Worm (Caenorhabditis elegans) whole organism, young adult: ENCODE results near the gene vha-12.

Source experiments
- B0035.1 ChIP-seq: sonication (generic microtip); optimal IDR thresholded peaks from 2 replicates; lab custom pipeline; 2016; ENCODE audit warnings: missing genetic modification characterization, mild to moderate bottlenecking, missing compliant biosample characterization, missing genotype, missing genetic modification reagents
- B0336.3 ChIP-seq: fragments of 200-800 bp; sonication (Bioruptor generic); IDR thresholded peaks from 2 replicates; pipeline ENCODE4 v1.3.6; 2022; ENCODE audit warnings: missing genetic modification characterization, missing compliant biosample characterization
- F10E7.11 ChIP-seq: sonication (generic microtip); optimal IDR thresholded peaks from 2 replicates; lab custom pipeline; 2017; ENCODE audit warnings: mild to moderate bottlenecking, missing genetic modification characterization, moderate library complexity, missing compliant biosample characterization
- F22D6.2 ChIP-seq: sonication (generic microtip); optimal IDR thresholded peaks from 2 replicates; lab custom pipeline; 2016; ENCODE audit warnings: mild to moderate bottlenecking, missing genetic modification characterization, missing compliant biosample characterization
- F39B2.1 ChIP-seq: fragments of 200-800 bp; sonication (Bioruptor generic); IDR thresholded peaks from 2 replicates; pipeline ENCODE4 v1.3.6; 2022; ENCODE audit warnings: missing genetic modification reagents, missing genetic modification characterization, missing compliant biosample characterization
- F52B5.7 ChIP-seq: sonication (generic microtip); optimal IDR thresholded peaks from 2 replicates; lab custom pipeline; 2016; ENCODE audit warnings: mild to moderate bottlenecking, missing genetic modification characterization, missing compliant biosample characterization
- F55B11.4 ChIP-seq: sonication (generic microtip); optimal IDR thresholded peaks from 2 replicates; lab custom pipeline; 2016; ENCODE audit warnings: missing compliant biosample characterization, missing genetic modification characterization, borderline replicate concordance; ENCODE audit not compliant: insufficient read depth
- K11D2.4 ChIP-seq: fragments of 200-800 bp; sonication (Bioruptor generic); IDR thresholded peaks from 2 replicates; pipeline ENCODE4 v1.3.6; 2022; ENCODE audit warnings: missing genetic modification reagents, missing genetic modification characterization, missing compliant biosample characterization
- K12H6.12 ChIP-seq: fragments of 200-800 bp; sonication (Bioruptor generic); optimal IDR thresholded peaks from 2 replicates; lab custom pipeline; 2018; ENCODE audit warnings: mild to moderate bottlenecking, missing genetic modification characterization, missing compliant biosample characterization
- T07F8.4 ChIP-seq: sonication (generic microtip); optimal IDR thresholded peaks from 2 replicates; lab custom pipeline; 2016; ENCODE audit warnings: mild to moderate bottlenecking, missing genetic modification characterization, moderate library complexity, missing compliant biosample characterization
- Y53F4B.3 ChIP-seq: fragments of 200-800 bp; sonication (Bioruptor generic); IDR thresholded peaks from 2 replicates; pipeline ENCODE4 v1.3.6; 2022; ENCODE audit warnings: missing genetic modification reagents, missing genetic modification characterization, missing compliant biosample characterization
- Y95B8A.8 ChIP-seq: fragments of 200-800 bp; sonication (Bioruptor generic); IDR thresholded peaks from 2 replicates; pipeline ENCODE4 v1.3.6; 2022; ENCODE audit warnings: missing genetic modification reagents, missing genetic modification characterization, missing compliant biosample characterization
- ama-1 ChIP-seq, 3 experiments: fragments of 150-350 bp in 1 of 3; sonication (generic microtip) in 2 of 3; optimal IDR thresholded peaks; 2 replicates each; lab custom pipeline; 2014 to 2018; ENCODE audit warnings: missing biosample characterization in 2 of 3, missing genetic modification characterization in 2 of 3, missing genetic modification reagents in 2 of 3
- attf-6 ChIP-seq: fragments of 200-800 bp; sonication (Bioruptor generic); IDR thresholded peaks from 2 replicates; pipeline ENCODE4 v1.3.6; 2022; ENCODE audit warnings: missing genetic modification reagents, missing genetic modification characterization, missing compliant biosample characterization
- ccch-3 ChIP-seq: fragments of 200-800 bp; sonication (Bioruptor generic); optimal IDR thresholded peaks from 2 replicates; lab custom pipeline; 2018; ENCODE audit warnings: mild to moderate bottlenecking, missing genetic modification characterization, missing compliant biosample characterization
- cebp-2 ChIP-seq: fragments of 200-800 bp; sonication (Bioruptor generic); IDR thresholded peaks from 2 replicates; pipeline ENCODE4 v1.3.6; 2022; ENCODE audit warnings: missing genetic modification characterization, missing compliant biosample characterization
- ceh-40 ChIP-seq: fragments of 200-800 bp; sonication (Bioruptor generic); IDR thresholded peaks from 2 replicates; pipeline ENCODE4 v1.3.6; 2022; ENCODE audit warnings: missing genetic modification characterization, missing compliant biosample characterization
- ceh-79 ChIP-seq: sonication (generic microtip); optimal IDR thresholded peaks from 2 replicates; lab custom pipeline; 2017; ENCODE audit warnings: mild to moderate bottlenecking, missing genetic modification characterization, missing compliant biosample characterization
- ceh-91 ChIP-seq: fragments of 200-800 bp; sonication (Bioruptor generic); IDR thresholded peaks from 2 replicates; pipeline ENCODE4 v1.3.6; 2022; ENCODE audit warnings: missing genetic modification reagents, missing genetic modification characterization, missing compliant biosample characterization
- chd-7 ChIP-seq: sonication (generic microtip); optimal IDR thresholded peaks from 2 replicates; lab custom pipeline; 2016; ENCODE audit warnings: mild to moderate bottlenecking, missing genetic modification characterization, moderate library complexity, missing compliant biosample characterization
- efl-1 ChIP-seq: fragments of 150-350 bp; optimal IDR thresholded peaks from 2 replicates; lab custom pipeline; 2014; ENCODE audit warnings: missing biosample characterization, missing genetic modification reagents, missing genetic modification characterization
- egl-44 ChIP-seq: fragments of 200-800 bp; sonication (Bioruptor generic); IDR thresholded peaks from 2 replicates; pipeline ENCODE4 v1.3.6; 2022; ENCODE audit warnings: missing genetic modification reagents, missing genetic modification characterization, missing compliant biosample characterization
- ets-4 ChIP-seq: fragments of 200-800 bp; sonication (Bioruptor generic); optimal IDR thresholded peaks from 2 replicates; lab custom pipeline; 2018; ENCODE audit warnings: mild to moderate bottlenecking, missing genetic modification characterization, missing compliant biosample characterization
- gei-17 ChIP-seq: fragments of 200-800 bp; sonication (Bioruptor generic); optimal IDR thresholded peaks from 2 replicates; lab custom pipeline; 2018; ENCODE audit warnings: mild to moderate bottlenecking, missing genetic modification characterization, missing compliant biosample characterization
- lag-1 ChIP-seq: fragments of 200-800 bp; sonication (Bioruptor generic); IDR thresholded peaks from 2 replicates; pipeline ENCODE4 v1.3.6; 2022; ENCODE audit warnings: missing genetic modification reagents, missing genetic modification characterization, missing compliant biosample characterization
- let-607 ChIP-seq, 2 experiments: fragments of 200-800 bp in 1 of 2; sonication (Bioruptor generic) in 1 of 2; sonication (generic microtip) in 1 of 2; optimal IDR thresholded peaks; 2 replicates each; lab custom pipeline; 2016 to 2018; ENCODE audit warnings: mild to moderate bottlenecking in 2 of 2, missing compliant biosample characterization in 2 of 2, missing genetic modification characterization in 2 of 2, moderate library complexity in 2 of 2, missing genotype in 1 of 2
- lin-26 ChIP-seq: fragments of 200-800 bp; sonication (Bioruptor generic); IDR thresholded peaks from 2 replicates; pipeline ENCODE4 v1.3.6; 2022; ENCODE audit warnings: missing genetic modification reagents, missing genetic modification characterization, missing compliant biosample characterization
- lin-54 ChIP-seq: fragments of 200-800 bp; sonication (Bioruptor generic); optimal IDR thresholded peaks from 2 replicates; lab custom pipeline; 2018; ENCODE audit warnings: mild to moderate bottlenecking, missing genetic modification characterization, missing compliant biosample characterization
- lsl-1 ChIP-seq: fragments of 200-800 bp; sonication (Bioruptor generic); optimal IDR thresholded peaks from 2 replicates; lab custom pipeline; 2018; ENCODE audit warnings: mild to moderate bottlenecking, missing genetic modification characterization, moderate library complexity, missing compliant biosample characterization
- madf-8 ChIP-seq: fragments of 200-800 bp; sonication (Bioruptor generic); conservative IDR thresholded peaks from 2 replicates; pipeline ENCODE4 v1.3.6; 2022; ENCODE audit warnings: missing genetic modification reagents, missing genetic modification characterization, missing compliant biosample characterization
- mcd-1 ChIP-seq: fragments of 200-800 bp; sonication (Bioruptor generic); IDR thresholded peaks from 2 replicates; pipeline ENCODE4 v1.3.6; 2022; ENCODE audit warnings: missing genetic modification reagents, missing genetic modification characterization, missing compliant biosample characterization
- mxl-1 ChIP-seq: sonication (generic microtip); optimal IDR thresholded peaks from 2 replicates; lab custom pipeline; 2016; ENCODE audit warnings: missing genetic modification characterization, missing compliant biosample characterization
- nhr-120 ChIP-seq: fragments of 200-800 bp; sonication (Bioruptor generic); IDR thresholded peaks from 2 replicates; pipeline ENCODE4 v1.3.6; 2022; ENCODE audit warnings: missing genetic modification characterization, missing compliant biosample characterization
- nhr-80 ChIP-seq: sonication (generic microtip); optimal IDR thresholded peaks from 2 replicates; lab custom pipeline; 2016; ENCODE audit warnings: missing genetic modification characterization, missing compliant biosample characterization
- pbrm-1 ChIP-seq: fragments of 200-800 bp; sonication (Bioruptor generic); IDR thresholded peaks from 2 replicates; pipeline ENCODE4 v1.3.6; 2022; ENCODE audit warnings: missing genetic modification reagents, missing genetic modification characterization, missing compliant biosample characterization
- pha-4 ChIP-seq: fragments of 150-350 bp; sonication (generic microtip); optimal IDR thresholded peaks from 2 replicates; lab custom pipeline; 2014; ENCODE audit warnings: missing biosample characterization, missing genetic modification reagents, missing genetic modification characterization
- rcor-1 ChIP-seq: fragments of 200-800 bp; sonication (Bioruptor generic); IDR thresholded peaks from 2 replicates; pipeline ENCODE4 v1.3.6; 2022; ENCODE audit warnings: missing genetic modification reagents, missing genetic modification characterization, missing compliant biosample characterization
- rec-8 ChIP-seq, 2 experiments: sonication (generic microtip); optimal IDR thresholded peaks; 2 replicates each; lab custom pipeline; 2016; ENCODE audit warnings: mild to moderate bottlenecking in 2 of 2, missing genetic modification characterization in 2 of 2, missing genetic modification reagents in 2 of 2, missing genotype in 2 of 2, missing biosample characterization in 1 of 2, missing compliant biosample characterization in 1 of 2, moderate library complexity in 1 of 2
- snpc-1.1 ChIP-seq: sonication (generic microtip); optimal IDR thresholded peaks from 2 replicates; lab custom pipeline; 2017; ENCODE audit warnings: missing genetic modification characterization, mild to moderate bottlenecking, missing compliant biosample characterization, antibody characterized with exemption, moderate library complexity, missing genotype, missing genetic modification reagents; ENCODE audit not compliant: insufficient read depth
- snpc-3.4 ChIP-seq: sonication (generic microtip); optimal IDR thresholded peaks from 2 replicates; lab custom pipeline; 2017; ENCODE audit warnings: missing genetic modification characterization, mild to moderate bottlenecking, missing compliant biosample characterization, antibody characterized with exemption, moderate library complexity, missing genotype, missing genetic modification reagents
- sptf-2 ChIP-seq: fragments of 200-800 bp; sonication (Bioruptor generic); optimal IDR thresholded peaks from 2 replicates; lab custom pipeline; 2018; ENCODE audit warnings: mild to moderate bottlenecking, missing genetic modification characterization, missing compliant biosample characterization
- tbx-9 ChIP-seq: sonication (generic microtip); optimal IDR thresholded peaks from 2 replicates; lab custom pipeline; 2016; ENCODE audit warnings: borderline replicate concordance, missing genetic modification characterization, inconsistent platforms, missing compliant biosample characterization
- tlf-1 ChIP-seq: fragments of 200-800 bp; sonication (Bioruptor generic); optimal IDR thresholded peaks from 2 replicates; lab custom pipeline; 2018; ENCODE audit warnings: mild to moderate bottlenecking, missing genetic modification characterization, missing compliant biosample characterization
- unc-62 ChIP-seq: fragments of 150-350 bp; optimal IDR thresholded peaks from 2 replicates; lab custom pipeline; 2014; ENCODE audit warnings: missing biosample characterization, missing genetic modification reagents, missing genetic modification characterization
- zim-3 ChIP-seq: sonication (generic microtip); optimal IDR thresholded peaks from 2 replicates; lab custom pipeline; 2017; ENCODE audit warnings: mild to moderate bottlenecking, missing genetic modification characterization, moderate library complexity, missing compliant biosample characterization
- ztf-25 ChIP-seq: fragments of 200-800 bp; sonication (Bioruptor generic); IDR thresholded peaks from 2 replicates; pipeline ENCODE4 v1.3.6; 2022; ENCODE audit warnings: missing genetic modification reagents, missing genetic modification characterization, missing compliant biosample characterization
- ztf-3 ChIP-seq: fragments of 200-800 bp; sonication (Bioruptor generic); optimal IDR thresholded peaks from 2 replicates; lab custom pipeline; 2018; ENCODE audit warnings: mild to moderate bottlenecking, missing genetic modification characterization, missing compliant biosample characterization

The vha-12 gene

DNA sequence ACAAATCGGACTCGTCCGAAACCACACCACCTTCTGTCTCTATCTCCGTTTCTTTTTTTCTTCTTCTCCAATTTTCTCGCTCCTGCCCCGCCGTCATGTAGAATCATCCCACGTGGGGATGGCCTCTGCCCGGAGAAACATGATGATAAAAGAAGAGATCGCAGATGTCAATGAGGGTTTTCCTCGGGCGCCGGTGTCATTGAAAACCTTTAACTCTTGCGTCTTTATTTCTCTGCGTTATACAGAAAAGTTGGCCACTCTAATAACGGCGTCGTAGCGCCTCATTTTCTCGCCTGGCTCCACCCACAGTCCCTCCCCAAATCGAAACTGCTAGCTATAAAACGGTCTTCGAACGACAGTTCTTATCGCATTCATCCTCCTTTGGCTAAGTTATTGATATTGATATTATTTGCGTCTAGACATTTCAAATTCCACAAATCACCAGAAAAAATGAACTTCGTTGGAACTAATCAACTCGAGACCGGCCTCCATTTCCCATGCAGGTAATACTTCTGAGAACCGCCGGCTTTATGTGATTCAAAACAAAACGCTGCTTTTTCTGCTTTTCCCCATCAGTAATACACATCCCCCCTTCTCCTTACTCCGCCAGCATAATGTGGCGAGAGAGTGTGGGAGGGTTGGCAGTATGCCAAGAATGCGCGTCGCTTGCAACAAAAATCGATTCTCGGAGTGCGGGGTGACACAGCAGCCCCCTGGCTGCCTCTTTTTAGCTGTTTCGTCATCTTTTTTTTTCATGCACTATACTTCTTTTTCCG, 45.7 kb upstream of the vha-12 start:
- TF ChIP-seq ets-4 (GFP tag; lab: Kevin White, UChicago) = no peak
- TF ChIP-seq F55B11.4 (tag; lab: Kevin White, UChicago) = no peak
- TF ChIP-seq B0035.1 (tag; lab: Kevin White, UChicago) = no peak
- TF ChIP-seq efl-1 (GFP tag; lab: Kevin White, UChicago) = no peak
- TF ChIP-seq ceh-91 (GFP tag; lab: Robert Waterston, UW) = no peak
- TF ChIP-seq rcor-1 (GFP tag; lab: Robert Waterston, UW) = no peak; the same call in 1 of the 2 replicates
- TF ChIP-seq ztf-3 (GFP tag; lab: Kevin White, UChicago) = no peak
- TF ChIP-seq ceh-79 (tag; lab: Kevin White, UChicago) = no peak
- TF ChIP-seq Y95B8A.8 = 0 out of 2 replicates have a peak, but pooled peaks have one; percentile 14
- no peak for TF ChIP-seq lsl-1 (GFP tag; lab: Kevin White, UChicago)
- no peak for TF ChIP-seq unc-62 (GFP tag; lab: Kevin White, UChicago)
- 0 out of 2 replicates have a peak, but pooled peaks have one; percentile 3 for TF ChIP-seq madf-8 (GFP tag; lab: Robert Waterston, UW)
- no peak for TF ChIP-seq sptf-2 (GFP tag; lab: Kevin White, UChicago)
- TF ChIP-seq ama-1 (optimal IDR thresholded peaks at IDR 0.05; lab: Kevin White, UChicago) = no peak
- no peak for TF ChIP-seq ama-1 (GFP tag; optimal IDR thresholded peaks at IDR 0.05; lab: Kevin White, UChicago)
- TF ChIP-seq T07F8.4 = no peak
- 0 out of 2 replicates have a peak, but pooled peaks have one; percentile 53 for TF ChIP-seq egl-44 (GFP tag; lab: Robert Waterston, UW)
- no peak for TF ChIP-seq F39B2.1 (GFP tag; lab: Robert Waterston, UW)
- TF ChIP-seq K12H6.12 (tag; lab: Kevin White, UChicago) = no peak
- no peak; the same call in 1 of the 2 replicates for TF ChIP-seq attf-6 (GFP tag; lab: Robert Waterston, UW)
- no peak for TF ChIP-seq F52B5.7 (tag; lab: Kevin White, UChicago)
- no peak for TF ChIP-seq cebp-2
- TF ChIP-seq tlf-1 (GFP tag; lab: Kevin White, UChicago) = no peak
- TF ChIP-seq snpc-1.1 = no peak
- peak; percentile 67 for TF ChIP-seq mcd-1
- TF ChIP-seq ztf-25 (GFP tag; lab: Robert Waterston, UW) = peak; percentile 43; the same call in 1 of the 2 replicates
- no peak for TF ChIP-seq ccch-3 (GFP tag; lab: Kevin White, UChicago)
- no peak for TF ChIP-seq snpc-3.4 (tag; lab: Kevin White, UChicago)
- TF ChIP-seq zim-3 (tag; lab: Kevin White, UChicago) = no peak
- 0 out of 2 replicates have a peak, but pooled peaks have one; percentile 45 for TF ChIP-seq nhr-120 (GFP tag; lab: Robert Waterston, UW)
- TF ChIP-seq let-607 (tag; optimal IDR thresholded peaks at IDR 0.05; lab: Kevin White, UChicago) = no peak
- peak; percentile 81 for TF ChIP-seq K11D2.4 (GFP tag; lab: Robert Waterston, UW)
- TF ChIP-seq lag-1 (GFP tag; lab: Robert Waterston, UW) = no peak
- no peak for TF ChIP-seq gei-17 (GFP tag; lab: Kevin White, UChicago)
- no peak for TF ChIP-seq tbx-9 (tag; lab: Kevin White, UChicago)
- no peak for TF ChIP-seq mxl-1 (tag; lab: Kevin White, UChicago)
- TF ChIP-seq Y53F4B.3 = no peak
- no peak for TF ChIP-seq B0336.3 (GFP tag; lab: Robert Waterston, UW)
- TF ChIP-seq rec-8 (tag; optimal IDR thresholded peaks at IDR 0.05; lab: Kevin White, UChicago) = no peak
- no peak for TF ChIP-seq F10E7.11
- TF ChIP-seq nhr-80 = peak; percentile 83
- peak; percentile 68 for TF ChIP-seq chd-7 (tag; lab: Kevin White, UChicago)
- peak; percentile 48 for TF ChIP-seq lin-26 (GFP tag; lab: Robert Waterston, UW)
- TF ChIP-seq lin-54 (GFP tag; lab: Kevin White, UChicago) = no peak
- peak; percentile 68 for TF ChIP-seq ceh-40
- TF ChIP-seq F22D6.2 = peak; percentile 54
- TF ChIP-seq pbrm-1 (GFP tag; lab: Robert Waterston, UW) = peak; percentile 58
- no peak for TF ChIP-seq pha-4 (tag; lab: Kevin White, UChicago)
